ENCODE assay signal across 4 fruit fly cellular contexts in genomic region chr3R:6854296-6854695, dm6.
A peak's percentile ranks its signal among the peaks of the same experiment; 100 is the strongest.
TF ChIP-seq lines count a peak whose summit lies in the region.

No protein-coding gene starts in this region.

- TF ChIP-seq CTCF in S2 (optimal IDR thresholded peaks at IDR 0.05; lab: Kevin White, UChicago): peak; percentile 91 to 98
- peak; percentile 79 for TF ChIP-seq CTCF in whole organism, embryonic (GFP tag; optimal IDR thresholded peaks at IDR 0.05; lab: Kevin White, UChicago)

TF ChIP-seq in whole organism, embryonic, 481 proteins besides CTCF, POLR2A, EP300 and RAD21 (continues in another document):
- TF ChIP-seq CG2199 (GFP tag; IDR thresholded peaks at IDR 0.05; lab: Robert Waterston, UW) (peak; percentile 93), amos (GFP tag; IDR thresholded peaks at IDR 0.05; lab: Robert Waterston, UW; ENCODE audit: partially characterized antibody) (peak; percentile 36; the same call in 1 of the 2 replicates), CG3726 (GFP tag; IDR thresholded peaks at IDR 0.05; lab: Robert Waterston, UW) (no peak), Med (GFP tag; lab: Kevin White, UChicago) (no peak), Bgb (GFP tag; IDR thresholded peaks at IDR 0.05; lab: Robert Waterston, UW; ENCODE audit: partially characterized antibody) (no peak), chm (GFP tag; IDR thresholded peaks at IDR 0.05; lab: Robert Waterston, UW) (no peak), CG2129 (GFP tag; IDR thresholded peaks at IDR 0.05; lab: Robert Waterston, UW; ENCODE audit: partially characterized antibody) (no peak), trem (tag; optimal IDR thresholded peaks at IDR 0.05; lab: Kevin White, UChicago) (peak; percentile 3), MESR4 (GFP tag; optimal IDR thresholded peaks at IDR 0.05; lab: Kevin White, UChicago) (no peak), pros (GFP tag; optimal IDR thresholded peaks at IDR 0.05; lab: Kevin White, UChicago) (no peak), chif (GFP tag; optimal IDR thresholded peaks at IDR 0.05; lab: Kevin White, UChicago) (peak in 1 of 2 experiments; percentile 61), cad (GFP tag; optimal IDR thresholded peaks at IDR 0.05; lab: Kevin White, UChicago) (peak; percentile 26), Dfd (GFP tag; optimal IDR thresholded peaks at IDR 0.05; lab: Kevin White, UChicago) (peak in 1 of 2 experiments; percentile 38), ab (GFP tag; optimal IDR thresholded peaks at IDR 0.05; lab: Kevin White, UChicago) (no peak), CG17328 (GFP tag; IDR thresholded peaks at IDR 0.05; lab: Robert Waterston, UW) (no peak), CG15479 (GFP tag; optimal IDR thresholded peaks at IDR 0.05; lab: Kevin White, UChicago) (peak; percentile 47), CG31365 (tag; optimal IDR thresholded peaks at IDR 0.05; lab: Kevin White, UChicago) (peak; percentile 97), gfzf (GFP tag; optimal IDR thresholded peaks at IDR 0.05; lab: Kevin White, UChicago) (no peak), Dad (GFP tag; optimal IDR thresholded peaks at IDR 0.05; lab: Kevin White, UChicago) (no peak), sima (GFP tag; optimal IDR thresholded peaks at IDR 0.05; lab: Kevin White, UChicago) (no peak), CG14965 (GFP tag; optimal IDR thresholded peaks at IDR 0.05; lab: Kevin White, UChicago; ENCODE audit: borderline replicate concordance) (peak; percentile 97), CG11247 (GFP tag; IDR thresholded peaks at IDR 0.05; lab: Robert Waterston, UW) (no peak), pita (GFP tag; optimal IDR thresholded peaks at IDR 0.05; lab: Kevin White, UChicago) (peak; percentile 76), vfl (GFP tag; optimal IDR thresholded peaks at IDR 0.05; lab: Kevin White, UChicago) (no peak), CG11504 (tag; optimal IDR thresholded peaks at IDR 0.05; lab: Kevin White, UChicago) (peak; percentile 100), CG4282 (GFP tag; optimal IDR thresholded peaks at IDR 0.05; lab: Kevin White, UChicago) (no peak), CG15696 (tag; optimal IDR thresholded peaks at IDR 0.05; lab: Kevin White, UChicago) (peak; percentile 24), zen (tag; optimal IDR thresholded peaks at IDR 0.05; lab: Kevin White, UChicago) (peak; percentile 84), sens (GFP tag; lab: Kevin White, UChicago) (peak; percentile 48), Eip74EF (GFP tag; optimal IDR thresholded peaks at IDR 0.05; lab: Kevin White, UChicago) (no peak)

TF ChIP-seq in whole organism, pupa, 21 proteins besides CTCF, POLR2A, EP300 and RAD21:
- peak; percentile 35 for TF ChIP-seq D1 (tag; optimal IDR thresholded peaks at IDR 0.05; lab: Kevin White, UChicago)
- TF ChIP-seq fd96Ca (GFP tag; IDR thresholded peaks at IDR 0.05; lab: Robert Waterston, UW): no peak
- no peak for TF ChIP-seq CG14655 (GFP tag; optimal IDR thresholded peaks at IDR 0.05; lab: Kevin White, UChicago)

TF ChIP-seq in whole organism, wandering third instar larva, 38 proteins besides CTCF, POLR2A, EP300 and RAD21:
- TF ChIP-seq sage (GFP tag; optimal IDR thresholded peaks at IDR 0.05; lab: Kevin White, UChicago): no peak
- no peak for TF ChIP-seq psq (GFP tag; optimal IDR thresholded peaks at IDR 0.05; lab: Kevin White, UChicago)
- TF ChIP-seq dsf (GFP tag; optimal IDR thresholded peaks at IDR 0.05; lab: Kevin White, UChicago; ENCODE audit: borderline replicate concordance): no peak
- TF ChIP-seq rgr (GFP tag; optimal IDR thresholded peaks at IDR 0.05; lab: Kevin White, UChicago): no peak
- TF ChIP-seq Hnf4 (GFP tag; optimal IDR thresholded peaks at IDR 0.05; lab: Kevin White, UChicago): no peak
- no peak for TF ChIP-seq Dfd (GFP tag; optimal IDR thresholded peaks at IDR 0.05; lab: Kevin White, UChicago)
- TF ChIP-seq Jra (GFP tag; optimal IDR thresholded peaks at IDR 0.05; lab: Kevin White, UChicago): no peak
- TF ChIP-seq Myc (optimal IDR thresholded peaks at IDR 0.05; lab: Kevin White, UChicago): peak; percentile 20
